Worm (Caenorhabditis elegans): ENCODE measurements around the gene F38A6.5.

F38A6.5 gene

ce11 chrV:20771702-20772101 lies 1.8 kb downstream of the F38A6.5 start:
- no peak for TF ChIP-seq unc-39 (tag; optimal IDR thresholded peaks at IDR 0.05)
- TF ChIP-seq madf-9 (GFP tag; conservative IDR thresholded peaks at IDR 0.05): no peak
- no peak for TF ChIP-seq lin-38 (GFP tag; IDR thresholded peaks at IDR 0.05)
- TF ChIP-seq dmd-6 (GFP tag; IDR thresholded peaks at IDR 0.05): no peak
- no peak for TF ChIP-seq ceh-82 (tag; optimal IDR thresholded peaks at IDR 0.05)
- TF ChIP-seq unc-62 (GFP tag; optimal IDR thresholded peaks at IDR 0.05 in 1 of 2): peak in 1 of 2 experiments; percentile 69
- no peak for TF ChIP-seq unc-62 (tag; optimal IDR thresholded peaks at IDR 0.05)
- TF ChIP-seq nhr-77 (tag; optimal IDR thresholded peaks at IDR 0.05): no peak

- no peak for TF ChIP-seq egl-27 (tag; optimal IDR thresholded peaks at IDR 0.05)
- no peak for TF ChIP-seq zfp-2 (tag; optimal IDR thresholded peaks at IDR 0.05)
- no peak for TF ChIP-seq T26A8.4 (GFP tag; IDR thresholded peaks at IDR 0.05)
- TF ChIP-seq saeg-2 (GFP tag; IDR thresholded peaks at IDR 0.05): no peak
- TF ChIP-seq egl-43 (GFP tag; IDR thresholded peaks at IDR 0.05): no peak
- no peak for TF ChIP-seq lsy-2 (tag; optimal IDR thresholded peaks at IDR 0.05)
- TF ChIP-seq cey-2 (tag; optimal IDR thresholded peaks at IDR 0.05; ENCODE audit: borderline replicate concordance, insufficient read depth): no peak
- TF ChIP-seq nhr-28 (tag; optimal IDR thresholded peaks at IDR 0.05): peak; percentile 67
- no peak for TF ChIP-seq nhr-48 (tag; optimal IDR thresholded peaks at IDR 0.05)
- TF ChIP-seq F49E8.2 (tag; optimal IDR thresholded peaks at IDR 0.05; ENCODE audit: borderline replicate concordance): no peak
- no peak for TF ChIP-seq madf-5 (GFP tag; IDR thresholded peaks at IDR 0.05)
- TF ChIP-seq lin-13 (GFP tag; optimal IDR thresholded peaks at IDR 0.05): no peak
- TF ChIP-seq aly-2 (tag; optimal IDR thresholded peaks at IDR 0.05): no peak
- TF ChIP-seq unc-62 (GFP tag; optimal IDR thresholded peaks at IDR 0.05 in 1 of 2): no peak
- TF ChIP-seq unc-62 (tag; optimal IDR thresholded peaks at IDR 0.05): no peak
- no peak for TF ChIP-seq ceh-20 (GFP tag; IDR thresholded peaks at IDR 0.05)
- no peak for TF ChIP-seq lin-38 (GFP tag; IDR thresholded peaks at IDR 0.05)
- TF ChIP-seq Y48G9A.11 (GFP tag; IDR thresholded peaks at IDR 0.05): no peak
- TF ChIP-seq F44E2.7 (GFP tag; IDR thresholded peaks at IDR 0.05): no peak
- TF ChIP-seq nhr-6 (tag; optimal IDR thresholded peaks at IDR 0.05): no peak
- TF ChIP-seq mdl-1 (tag; optimal IDR thresholded peaks at IDR 0.05): no peak
- TF ChIP-seq aha-1 (tag): no peak
- TF ChIP-seq duxl-1 (tag; optimal IDR thresholded peaks at IDR 0.05; ENCODE audit: poor library complexity): no peak
- peak; percentile 56 for TF ChIP-seq hlh-11 (tag; optimal IDR thresholded peaks at IDR 0.05)
- TF ChIP-seq pha-4 (GFP tag; IDR thresholded peaks at IDR 0.05): no peak
- TF ChIP-seq pha-4 (tag; optimal IDR thresholded peaks at IDR 0.05): peak; percentile 87
- no peak for TF ChIP-seq nhr-25 (tag; optimal IDR thresholded peaks at IDR 0.05; ENCODE audit: borderline replicate concordance, insufficient read depth)
- no peak for TF ChIP-seq daf-19 (GFP tag; conservative IDR thresholded peaks at IDR 0.05)
- TF ChIP-seq zip-2 (tag; optimal IDR thresholded peaks at IDR 0.05): no peak
- peak; percentile 69 for TF ChIP-seq pqm-1 (tag; optimal IDR thresholded peaks at IDR 0.05)
- no peak for TF ChIP-seq ZK546.5 (tag; optimal IDR thresholded peaks at IDR 0.05)
- no peak for TF ChIP-seq gei-8 (GFP tag; optimal IDR thresholded peaks at IDR 0.05)
- TF ChIP-seq mxl-3 (GFP tag; optimal IDR thresholded peaks at IDR 0.05): no peak
- TF ChIP-seq daf-16 (GFP tag; optimal IDR thresholded peaks at IDR 0.05): no peak
- peak; percentile 70 for TF ChIP-seq daf-16 (tag; optimal IDR thresholded peaks at IDR 0.05)
- TF ChIP-seq nhr-41 (GFP tag; IDR thresholded peaks at IDR 0.05): no peak
- TF ChIP-seq snpc-1.2 (GFP tag; IDR thresholded peaks at IDR 0.05): no peak
- no peak for TF ChIP-seq lin-39 (tag; optimal IDR thresholded peaks at IDR 0.05)
- TF ChIP-seq spr-1 (tag; optimal IDR thresholded peaks at IDR 0.05): no peak
- no peak for TF ChIP-seq nhr-237 (tag; optimal IDR thresholded peaks at IDR 0.05)
- TF ChIP-seq dmd-9 (GFP tag; IDR thresholded peaks at IDR 0.05): no peak
- TF ChIP-seq dpl-1 (GFP tag; optimal IDR thresholded peaks at IDR 0.05): no peak
- TF ChIP-seq T20F7.1 (GFP tag; optimal IDR thresholded peaks at IDR 0.05): no peak
- TF ChIP-seq zag-1 (tag; optimal IDR thresholded peaks at IDR 0.05): no peak
- TF ChIP-seq Y105C5A.15 (GFP tag; IDR thresholded peaks at IDR 0.05): no peak
- no peak for TF ChIP-seq mxl-2 (GFP tag; conservative IDR thresholded peaks at IDR 0.05)
Measured at ce11 chrV:20770846-20771245, 2.7 kb downstream of the F38A6.5 start.

Measured in whole organism, L4 larva.